Worm (Caenorhabditis elegans): ENCODE results near the gene nspc-17.

nspc-17 gene

DNA sequence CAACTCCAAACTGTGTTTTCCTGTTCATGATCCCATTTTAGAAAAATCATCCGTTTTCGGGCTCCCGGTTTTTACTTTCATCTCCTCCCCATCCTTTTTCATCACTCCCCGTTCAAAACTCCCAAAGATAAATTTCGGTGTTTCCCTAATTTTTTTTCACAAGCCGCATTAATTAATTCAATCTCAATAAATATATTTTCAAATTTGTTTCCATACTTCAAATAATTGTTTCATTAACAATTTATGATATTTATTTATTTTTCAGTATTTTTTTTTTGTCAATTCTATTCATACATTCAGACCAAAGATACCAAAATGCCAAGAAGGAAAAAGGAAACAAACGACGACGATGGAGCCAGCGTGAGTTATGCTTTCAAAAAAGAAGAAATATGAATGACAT, 4.5 kb downstream of the nspc-17 start, which contains the start of gene D1025.1:
TSS of gene D1025.1 (plus strand) at position 301 of the 400 bp plus-strand sequence.
- no peak for TF ChIP-seq C17E4.6 (GFP tag; IDR thresholded peaks at IDR 0.05)
- no peak for TF ChIP-seq dpff-1 (tag; optimal IDR thresholded peaks at IDR 0.05)
- no peak for TF ChIP-seq tbp1 (GFP tag; optimal IDR thresholded peaks at IDR 0.05)
- TF ChIP-seq him-1 (tag; optimal IDR thresholded peaks at IDR 0.05) = no peak
- TF ChIP-seq Y56A3A.18 (GFP tag; IDR thresholded peaks at IDR 0.05) = no peak
- no peak for TF ChIP-seq snpc-3.4 (tag; optimal IDR thresholded peaks at IDR 0.05)

DNA sequence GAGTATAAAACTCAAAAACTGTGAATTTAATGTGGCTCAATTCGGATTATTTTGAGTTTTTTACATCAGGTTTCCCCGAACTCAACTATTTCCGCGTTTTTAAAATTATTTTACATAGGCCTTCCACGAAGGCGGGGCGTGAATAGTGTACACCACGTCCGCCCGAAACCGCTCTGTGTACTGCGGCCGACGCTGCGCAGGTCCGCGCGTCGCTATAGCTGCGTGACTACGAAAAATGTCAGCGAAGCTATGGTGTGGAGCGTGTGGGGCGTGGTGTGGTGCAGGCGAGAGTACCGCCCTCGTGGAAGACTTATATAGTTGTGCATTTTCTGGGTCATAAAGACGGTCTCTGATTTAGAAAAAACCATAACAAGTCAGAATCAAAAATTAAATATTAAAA, 7.1 kb downstream of the nspc-17 start:
- TF ChIP-seq unc-62 (GFP tag; optimal IDR thresholded peaks at IDR 0.05) (no peak), K12H6.12 (tag; optimal IDR thresholded peaks at IDR 0.05) (no peak), Y53F4B.3 (GFP tag; IDR thresholded peaks at IDR 0.05) (no peak), zfh-2 (GFP tag; conservative IDR thresholded peaks at IDR 0.05) (peak; percentile 60; the same call in 1 of the 2 replicates), mxl-1 (tag; optimal IDR thresholded peaks at IDR 0.05) (no peak), ceh-91 (GFP tag; IDR thresholded peaks at IDR 0.05) (no peak), snpc-4 (GFP tag; optimal IDR thresholded peaks at IDR 0.05) (no peak), snpc-4 (tag; optimal IDR thresholded peaks at IDR 0.05) (peak in 2 of 4 experiments; percentile 41 to 66), egl-18 (GFP tag; IDR thresholded peaks at IDR 0.05) (no peak), fkh-3 (tag; optimal IDR thresholded peaks at IDR 0.05) (no peak), madf-3 (GFP tag; IDR thresholded peaks at IDR 0.05) (no peak)

ce11 chrX:14516560-14516959, 8.4 kb downstream of the nspc-17 start, which contains the start of gene D1025.10:
Gene D1025.10, plus strand, starts transcription at chrX:14516860.
- TF ChIP-seq aptf-2 (GFP tag; conservative IDR thresholded peaks at IDR 0.05) = no peak
- peak; percentile 20 for TF ChIP-seq nhr-80 (tag; optimal IDR thresholded peaks at IDR 0.05)

DNA sequence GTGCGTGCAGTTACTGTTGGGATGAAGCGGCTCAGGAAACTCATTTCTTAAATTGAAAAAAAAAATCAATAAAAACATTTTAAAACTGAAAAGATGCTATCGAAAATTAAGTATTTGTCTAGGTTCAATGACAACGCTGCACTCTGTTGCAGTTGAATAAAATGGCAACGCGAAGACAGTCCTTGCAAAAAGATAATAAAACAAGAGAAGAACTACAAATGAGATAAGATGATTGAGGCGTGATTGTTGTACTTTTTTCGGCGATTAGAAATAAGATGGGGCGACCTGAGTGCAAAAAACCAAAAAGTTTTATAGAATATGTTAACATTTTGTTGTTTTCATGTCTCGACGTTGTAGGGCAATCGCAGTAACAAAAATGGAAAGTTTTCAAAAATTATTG, 10.0 kb downstream of the nspc-17 start, which contains the start of gene gcsh-1:
TSS of gene gcsh-1 (minus strand) at position 46 of the 400 bp plus-strand sequence.
- TF ChIP-seq madf-6 (GFP tag; IDR thresholded peaks at IDR 0.05) (no peak), nhr-80 (tag; optimal IDR thresholded peaks at IDR 0.05) (peak; percentile 66), lir-1 (GFP tag; conservative IDR thresholded peaks at IDR 0.05) (no peak)

- no peak for TF ChIP-seq hrde-1 (tag; optimal IDR thresholded peaks at IDR 0.05; ENCODE audit: borderline replicate concordance)
- no peak for TF ChIP-seq madf-3 (GFP tag; IDR thresholded peaks at IDR 0.05)
- no peak for TF ChIP-seq Y53G8AR.9 (GFP tag; conservative IDR thresholded peaks at IDR 0.05)
- no peak for TF ChIP-seq ceh-100 (GFP tag; IDR thresholded peaks at IDR 0.05)
- no peak for TF ChIP-seq madf-10 (tag; optimal IDR thresholded peaks at IDR 0.05)
- TF ChIP-seq ama-1 (optimal IDR thresholded peaks at IDR 0.05) = no peak
- TF ChIP-seq ama-1 (GFP tag; optimal IDR thresholded peaks at IDR 0.05) = no peak
- no peak for TF ChIP-seq F33H1.4 (GFP tag; IDR thresholded peaks at IDR 0.05)
- no peak for TF ChIP-seq snpc-1.1 (tag; optimal IDR thresholded peaks at IDR 0.05; ENCODE audit: insufficient read depth)
- no peak for TF ChIP-seq hlh-12 (tag; optimal IDR thresholded peaks at IDR 0.05)
- no peak for TF ChIP-seq Y67H2A.10 (GFP tag; conservative IDR thresholded peaks at IDR 0.05)
- no peak for TF ChIP-seq attf-3 (GFP tag; conservative IDR thresholded peaks at IDR 0.05)
- no peak for TF ChIP-seq him-1 (tag; optimal IDR thresholded peaks at IDR 0.05)
- no peak for TF ChIP-seq ztf-26 (tag; optimal IDR thresholded peaks at IDR 0.05)
- no peak for TF ChIP-seq pha-4 (tag; optimal IDR thresholded peaks at IDR 0.05)
- no peak for TF ChIP-seq rec-8 (tag; optimal IDR thresholded peaks at IDR 0.05)
- no peak for TF ChIP-seq F55B11.4 (tag; optimal IDR thresholded peaks at IDR 0.05; ENCODE audit: borderline replicate concordance, insufficient read depth)
Observed at ce11 chrX:14513462-14513861, 11.5 kb downstream of the nspc-17 start.

Data from whole organism, young adult.